Worm (Caenorhabditis elegans) whole organism, L4 larva: Measurements from ENCODE around the gene emre-1.

ENCODE experiments used
- R02D3.7 ChIP-seq: fragments of 150-350 bp; sonication (generic microtip); optimal IDR thresholded peaks from 3 replicates; lab custom pipeline; 2014; ENCODE audit warnings: missing biosample characterization, missing genetic modification characterization
- T20F7.1 ChIP-seq: fragments of 200-800 bp; sonication (Bioruptor generic); optimal IDR thresholded peaks from 2 replicates; lab custom pipeline; 2018; ENCODE audit warnings: mild to moderate bottlenecking, missing genetic modification characterization, missing compliant biosample characterization
- ZK337.2 ChIP-seq: fragments of 200-800 bp; sonication (Bioruptor generic); IDR thresholded peaks from 2 replicates; pipeline ENCODE4 v1.3.6; 2022; ENCODE audit warnings: missing genetic modification reagents, missing genetic modification characterization, missing compliant biosample characterization
- ama-1 ChIP-seq: fragments of 150-350 bp; optimal IDR thresholded peaks from 2 replicates; lab custom pipeline; 2014; ENCODE audit warnings: inconsistent platforms, mixed read lengths
- ceh-28 ChIP-seq: fragments of 150-350 bp; optimal IDR thresholded peaks from 2 replicates; lab custom pipeline; 2014; ENCODE audit warnings: missing biosample characterization, missing genetic modification reagents, missing genetic modification characterization
- ceh-62 ChIP-seq: sonication (generic microtip); optimal IDR thresholded peaks from 2 replicates; lab custom pipeline; 2017; ENCODE audit warnings: missing biosample characterization, missing genetic modification characterization
- daf-16 ChIP-seq, 3 experiments: sonication (generic microtip); optimal IDR thresholded peaks; 2 replicates each; lab custom pipeline; 2016 to 2017; ENCODE audit warnings: missing genetic modification characterization in 3 of 3, missing genetic modification reagents in 3 of 3, mild to moderate bottlenecking in 2 of 3, missing compliant biosample characterization in 2 of 3, missing biosample characterization in 1 of 3, moderate library complexity in 1 of 3
- dmd-6 ChIP-seq: fragments of 200-800 bp; sonication (Bioruptor generic); IDR thresholded peaks from 2 replicates; pipeline ENCODE4 v1.3.6; 2022; ENCODE audit warnings: missing genetic modification reagents, missing genetic modification characterization, missing compliant biosample characterization
- duxl-1 ChIP-seq: sonication (generic microtip); optimal IDR thresholded peaks from 2 replicates; lab custom pipeline; 2016; ENCODE audit warnings: mild to moderate bottlenecking, missing genetic modification characterization, moderate library complexity, missing compliant biosample characterization; ENCODE audit not compliant: poor library complexity
- dve-1 ChIP-seq: sonication (generic microtip); optimal IDR thresholded peaks from 2 replicates; lab custom pipeline; 2017; ENCODE audit warnings: antibody characterized with exemption, mild to moderate bottlenecking, missing genetic modification characterization, missing compliant biosample characterization; ENCODE audit not compliant: insufficient read depth
- gei-8 ChIP-seq: fragments of 200-800 bp; sonication (Bioruptor generic); optimal IDR thresholded peaks from 2 replicates; lab custom pipeline; 2018; ENCODE audit warnings: mild to moderate bottlenecking, missing genetic modification characterization, missing compliant biosample characterization
- hif-1 ChIP-seq, 2 experiments: sonication (generic microtip); optimal IDR thresholded peaks; 2 replicates each; lab custom pipeline; 2016 to 2017; ENCODE audit warnings: missing compliant biosample characterization in 2 of 2, missing genetic modification characterization in 2 of 2, missing genetic modification reagents in 2 of 2, missing genotype in 2 of 2, mild to moderate bottlenecking in 1 of 2
- hlh-30 ChIP-seq: sonication (generic microtip); optimal IDR thresholded peaks from 2 replicates; lab custom pipeline; 2017; ENCODE audit warnings: antibody characterized with exemption, mild to moderate bottlenecking, missing genetic modification characterization, missing compliant biosample characterization; ENCODE audit not compliant: insufficient read depth
- lin-1 ChIP-seq: fragments of 200-800 bp; sonication (Bioruptor generic); IDR thresholded peaks from 2 replicates; pipeline ENCODE4 v1.3.6; 2022; ENCODE audit warnings: missing genetic modification reagents, missing genetic modification characterization, missing compliant biosample characterization
- lin-13 ChIP-seq: fragments of 150-350 bp; optimal IDR thresholded peaks from 2 replicates; lab custom pipeline; 2014; ENCODE audit warnings: missing biosample characterization, missing genetic modification reagents, missing genetic modification characterization
- lin-15B ChIP-seq: fragments of 150-350 bp; sonication (generic microtip); optimal IDR thresholded peaks from 3 replicates; lab custom pipeline; 2014; ENCODE audit warnings: missing biosample characterization, missing genetic modification characterization
- lin-38 ChIP-seq: fragments of 200-800 bp; sonication (Bioruptor generic); IDR thresholded peaks from 2 replicates; pipeline ENCODE4 v1.3.6; 2022; ENCODE audit warnings: missing genetic modification reagents, missing genetic modification characterization, missing compliant biosample characterization
- lir-3 ChIP-seq: sonication (generic microtip); optimal IDR thresholded peaks from 2 replicates; lab custom pipeline; 2016; ENCODE audit warnings: mild to moderate bottlenecking, missing genetic modification characterization, missing compliant biosample characterization
- lsy-2 ChIP-seq, 2 experiments: fragments of 150-350 bp in 1 of 2; sonication (generic microtip) in 1 of 2; optimal IDR thresholded peaks; 2 replicates each; lab custom pipeline; 2014 to 2017; ENCODE audit warnings: missing biosample characterization in 2 of 2, missing genetic modification characterization in 2 of 2
- mxl-3 ChIP-seq: fragments of 200-800 bp; sonication (Bioruptor generic); optimal IDR thresholded peaks from 2 replicates; lab custom pipeline; 2018; ENCODE audit warnings: mild to moderate bottlenecking, missing genetic modification characterization, missing compliant biosample characterization
- nhr-102 ChIP-seq: sonication (generic microtip); optimal IDR thresholded peaks from 2 replicates; lab custom pipeline; 2016; ENCODE audit warnings: mild to moderate bottlenecking, missing genetic modification characterization, moderate library complexity, missing compliant biosample characterization
- nhr-111 ChIP-seq: fragments of 200-800 bp; sonication (Bioruptor generic); optimal IDR thresholded peaks from 2 replicates; lab custom pipeline; 2018; ENCODE audit warnings: mild to moderate bottlenecking, missing genetic modification characterization, missing compliant biosample characterization
- nhr-28 ChIP-seq: fragments of 150-350 bp; optimal IDR thresholded peaks from 2 replicates; lab custom pipeline; 2014; ENCODE audit warnings: missing biosample characterization, missing genetic modification characterization
- nhr-48 ChIP-seq: sonication (generic microtip); optimal IDR thresholded peaks from 2 replicates; lab custom pipeline; 2016; ENCODE audit warnings: mild to moderate bottlenecking, missing genetic modification characterization, missing compliant biosample characterization
- nhr-6 ChIP-seq: fragments of 150-350 bp; optimal IDR thresholded peaks from 2 replicates; lab custom pipeline; 2014; ENCODE audit warnings: missing biosample characterization, missing genetic modification characterization
- nhr-76 ChIP-seq: fragments of 150-350 bp; optimal IDR thresholded peaks from 2 replicates; lab custom pipeline; 2014; ENCODE audit warnings: missing biosample characterization, missing genetic modification characterization
- php-3 ChIP-seq: fragments of 200-800 bp; sonication (Bioruptor generic); IDR thresholded peaks from 2 replicates; pipeline ENCODE4 v1.3.6; 2022; ENCODE audit warnings: missing genetic modification reagents, missing genetic modification characterization, missing compliant biosample characterization
- set-16 ChIP-seq: fragments of 200-800 bp; sonication (Bioruptor generic); IDR thresholded peaks from 2 replicates; pipeline ENCODE4 v1.3.6; 2022; ENCODE audit warnings: missing genetic modification reagents, missing genetic modification characterization, missing compliant biosample characterization
- snpc-1.2 ChIP-seq: fragments of 200-800 bp; sonication (Bioruptor generic); IDR thresholded peaks from 2 replicates; pipeline ENCODE4 v1.3.6; 2022; ENCODE audit warnings: missing genetic modification reagents, missing genetic modification characterization, missing compliant biosample characterization
- tra-1 ChIP-seq: fragments of 200-800 bp; sonication (Bioruptor generic); IDR thresholded peaks from 2 replicates; pipeline ENCODE4 v1.3.6; 2022; ENCODE audit warnings: missing genetic modification reagents, missing genetic modification characterization, missing compliant biosample characterization
- unc-39 ChIP-seq: sonication (generic microtip); optimal IDR thresholded peaks from 2 replicates; lab custom pipeline; 2017; ENCODE audit warnings: missing biosample characterization, missing genetic modification characterization
- unc-62 ChIP-seq, 3 experiments: fragments of 150-350 bp in 1 of 3; sonication (generic microtip); optimal IDR thresholded peaks in 2 of 3; peaks in 1 of 3; 1 replicate in 1 of 3; 2 replicates in 2 of 3; lab custom pipeline; 2014 to 2017; ENCODE audit warnings: missing biosample characterization in 3 of 3, missing genetic modification characterization in 3 of 3, missing genetic modification reagents in 3 of 3, missing genotype in 1 of 3
- zag-1 ChIP-seq: fragments of 150-350 bp; optimal IDR thresholded peaks from 2 replicates; lab custom pipeline; 2014; ENCODE audit warnings: missing biosample characterization, missing genetic modification characterization
- zip-11 ChIP-seq: fragments of 200-800 bp; sonication (Bioruptor generic); IDR thresholded peaks from 2 replicates; pipeline ENCODE4 v1.3.6; 2022; ENCODE audit warnings: missing genetic modification characterization, missing compliant biosample characterization
- zip-2 ChIP-seq: fragments of 150-350 bp; optimal IDR thresholded peaks from 2 replicates; lab custom pipeline; 2014; ENCODE audit warnings: missing biosample characterization, missing genetic modification characterization
- ztf-11 ChIP-seq: fragments of 150-350 bp; optimal IDR thresholded peaks from 2 replicates; lab custom pipeline; 2014; ENCODE audit warnings: missing biosample characterization, missing genetic modification characterization

emre-1 gene

ce11 chrX:14946464-14947354 lies 32.8 kb upstream of the emre-1 start (continued):
- TF ChIP-seq lsy-2 (tag; optimal IDR thresholded peaks at IDR 0.05; lab: Kevin White, UChicago), result peak in 1 of 2 experiments; percentile 42
- TF ChIP-seq nhr-48 (tag; lab: Kevin White, UChicago), result peak; percentile 82
- TF ChIP-seq dmd-6 (GFP tag; lab: Robert Waterston, UW), result peak; percentile 86
- no peak for TF ChIP-seq ama-1
- TF ChIP-seq tra-1 (GFP tag; lab: Robert Waterston, UW), result 0 out of 2 replicates have a peak, but pooled peaks have one; percentile 57
- peak; percentile 11 to 93 for TF ChIP-seq unc-62 (GFP tag; optimal IDR thresholded peaks at IDR 0.05 in 1 of 2; lab: Kevin White, UChicago)
- TF ChIP-seq unc-62 (tag; optimal IDR thresholded peaks at IDR 0.05; lab: Kevin White, UChicago), result no peak
- TF ChIP-seq mxl-3, result peak; percentile 32
- TF ChIP-seq ZK337.2, result no peak
- TF ChIP-seq ceh-28, result no peak
- TF ChIP-seq zag-1 (tag; lab: Kevin White, UChicago), result no peak
- TF ChIP-seq hif-1 (tag; optimal IDR thresholded peaks at IDR 0.05; lab: Kevin White, UChicago), result peak in 1 of 2 experiments; percentile 11
- TF ChIP-seq nhr-111 (GFP tag; lab: Kevin White, UChicago), result no peak
- TF ChIP-seq nhr-102 (tag; lab: Kevin White, UChicago), result peak; percentile 71
- TF ChIP-seq lin-1 (GFP tag; lab: Robert Waterston, UW), result peak; percentile 42; the same call in 1 of the 2 replicates
- TF ChIP-seq nhr-28 (tag; lab: Kevin White, UChicago), result peak; percentile 78
- peak; percentile 70 for TF ChIP-seq lin-38 (GFP tag; lab: Robert Waterston, UW)
- no peak for TF ChIP-seq nhr-6 (tag; lab: Kevin White, UChicago)
- TF ChIP-seq set-16 (GFP tag; lab: Robert Waterston, UW), result no peak
- peak; percentile 52 for TF ChIP-seq T20F7.1
- TF ChIP-seq R02D3.7 (tag; lab: Kevin White, UChicago), result no peak
- no peak for TF ChIP-seq duxl-1 (tag; lab: Kevin White, UChicago)

ce11 chrX:14947355-14947668 lies 32.2 kb upstream of the emre-1 start:
- TF ChIP-seq hif-1 (tag; optimal IDR thresholded peaks at IDR 0.05; lab: Kevin White, UChicago) (no peak), R02D3.7 (tag; lab: Kevin White, UChicago) (no peak), ztf-11 (no peak), php-3 (GFP tag; lab: Robert Waterston, UW) (no peak), gei-8 (GFP tag; lab: Kevin White, UChicago) (no peak), hlh-30 (peak; percentile 85), zip-11 (no peak), lin-13 (no peak), ceh-62 (no peak), dve-1 (tag; lab: Kevin White, UChicago) (peak; percentile 1), daf-16 (GFP tag; optimal IDR thresholded peaks at IDR 0.05; lab: Kevin White, UChicago) (no peak), daf-16 (tag; optimal IDR thresholded peaks at IDR 0.05; lab: Kevin White, UChicago) (peak; percentile 46), lir-3 (tag; lab: Kevin White, UChicago) (no peak), zip-2 (tag; lab: Kevin White, UChicago) (no peak), lin-15B (tag; lab: Kevin White, UChicago) (no peak), unc-39 (tag; lab: Kevin White, UChicago) (no peak), unc-62 (GFP tag; optimal IDR thresholded peaks at IDR 0.05 in 1 of 2; lab: Kevin White, UChicago) (no peak), unc-62 (tag; optimal IDR thresholded peaks at IDR 0.05; lab: Kevin White, UChicago) (no peak), nhr-76 (tag; lab: Kevin White, UChicago) (no peak), nhr-28 (tag; lab: Kevin White, UChicago) (peak; percentile 9)
- TF ChIP-seq, all 104 proteins: peak for 4

- TF ChIP-seq snpc-1.2 (GFP tag; lab: Robert Waterston, UW) (peak; percentile 54; the same call in 1 of the 2 replicates), hif-1 (tag; optimal IDR thresholded peaks at IDR 0.05; lab: Kevin White, UChicago) (no peak)
Measured at ce11 chrX:14951797-14952196, 27.7 kb upstream of the emre-1 start.
